Worm (Caenorhabditis elegans) whole organism, L1 larva: ENCODE results near the gene nspg-3.

Experiments used
- aly-2 ChIP-seq: fragments of 150-350 bp; optimal IDR thresholded peaks from 2 replicates; lab custom pipeline; 2014; ENCODE audit warnings: missing biosample characterization, missing genetic modification characterization
- ceh-82 ChIP-seq, 3 experiments: fragments of 150-350 bp in 1 of 3; sonication (generic microtip) in 2 of 3; optimal IDR thresholded peaks; 2 replicates each; lab custom pipeline; 2014 to 2017; ENCODE audit warnings: missing biosample characterization in 3 of 3, missing genetic modification characterization in 3 of 3
- ces-1 ChIP-seq: fragments of 150-350 bp; optimal IDR thresholded peaks from 2 replicates; lab custom pipeline; 2014; ENCODE audit warnings: missing biosample characterization, missing genetic modification reagents, missing genetic modification characterization
- egl-27 ChIP-seq, 2 experiments: fragments of 150-350 bp in 1 of 2; sonication (generic microtip); optimal IDR thresholded peaks; 3 replicates each; lab custom pipeline; 2017 to 2018; ENCODE audit warnings: missing biosample characterization in 2 of 2, missing genetic modification characterization in 2 of 2, missing genetic modification reagents in 2 of 2
- hpl-2 ChIP-seq: fragments of 150-350 bp; optimal IDR thresholded peaks from 2 replicates; lab custom pipeline; 2014; ENCODE audit warnings: missing biosample characterization, missing genetic modification reagents, missing genetic modification characterization
- lin-39 ChIP-seq: fragments of 150-350 bp; optimal IDR thresholded peaks from 2 replicates; lab custom pipeline; 2014; ENCODE audit warnings: missing biosample characterization, missing genetic modification reagents, missing genetic modification characterization
- nhr-12 ChIP-seq: sonication (generic microtip); optimal IDR thresholded peaks from 2 replicates; lab custom pipeline; 2017; ENCODE audit warnings: missing biosample characterization, missing genetic modification characterization
- snpc-4 ChIP-seq: fragments of 150-350 bp; optimal IDR thresholded peaks from 2 replicates; lab custom pipeline; 2014; ENCODE audit warnings: missing biosample characterization, missing genetic modification characterization

DNA sequence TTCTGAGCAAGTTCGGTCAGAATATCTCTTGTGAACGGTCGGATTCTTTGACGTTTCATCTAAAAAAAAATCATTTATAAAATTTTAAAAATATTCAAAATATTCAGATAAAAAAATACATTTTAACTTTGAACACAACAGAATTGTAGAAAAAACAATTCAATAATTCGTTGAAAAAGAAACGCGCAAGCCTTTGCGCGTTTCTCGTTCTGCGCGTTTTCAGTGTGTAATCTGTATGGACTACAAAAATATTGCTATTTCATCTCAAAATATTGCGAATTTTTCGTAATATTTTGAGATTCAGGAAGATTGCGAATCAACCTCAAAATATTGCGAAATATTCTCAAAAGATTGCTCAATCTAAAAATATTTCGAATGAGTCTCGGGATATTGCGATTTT, 35.6 kb upstream of the nspg-3 start, which contains the start of gene R12C12.7:
- TF ChIP-seq hpl-2 (GFP tag; lab: Kevin White, UChicago) (no peak), aly-2 (tag; lab: Kevin White, UChicago) (no peak), ces-1 (no peak), nhr-12 (tag; lab: Kevin White, UChicago) (no peak), lin-39 (tag; lab: Kevin White, UChicago) (no peak), snpc-4 (no peak), egl-27 (tag; optimal IDR thresholded peaks at IDR 0.05; lab: Kevin White, UChicago) (no peak), ceh-82 (tag; optimal IDR thresholded peaks at IDR 0.05; lab: Kevin White, UChicago) (no peak)
